Worm (Caenorhabditis elegans) whole organism, L1 larva: ENCODE results near the gene math-39.
"Not testable (repeated sequence)": the region's sequence is repeated elsewhere in the genome, so short reads cannot be mapped to it uniquely, and the experiment has no call there.

Source experiments
- F16B12.6 ChIP-seq: fragments of 150-350 bp; optimal IDR thresholded peaks from 2 replicates; lab custom pipeline; 2014; ENCODE audit warnings: missing biosample characterization, missing genetic modification characterization
- alr-1 ChIP-seq: fragments of 200-800 bp; sonication (Bioruptor generic); optimal IDR thresholded peaks from 2 replicates; lab custom pipeline; 2018; ENCODE audit warnings: borderline replicate concordance, mild to moderate bottlenecking, missing genetic modification characterization, missing compliant biosample characterization
- ama-1 ChIP-seq: fragments of 150-350 bp; optimal IDR thresholded peaks from 2 replicates; lab custom pipeline; 2014
- ceh-82 ChIP-seq, 3 experiments: fragments of 150-350 bp in 1 of 3; sonication (generic microtip) in 2 of 3; optimal IDR thresholded peaks; 2 replicates each; lab custom pipeline; 2014 to 2017; ENCODE audit warnings: missing biosample characterization in 3 of 3, missing genetic modification characterization in 3 of 3
- dpl-1 ChIP-seq, 3 experiments: fragments of 150-350 bp in 2 of 3; sonication (generic microtip) in 1 of 3; optimal IDR thresholded peaks; 2 replicates each; lab custom pipeline; 2014 to 2017; ENCODE audit warnings: missing biosample characterization in 3 of 3, missing genetic modification characterization in 3 of 3, missing genetic modification reagents in 3 of 3
- elt-2 ChIP-seq: sonication (generic microtip); optimal IDR thresholded peaks from 2 replicates; lab custom pipeline; 2016; ENCODE audit warnings: missing genetic modification characterization, mild to moderate bottlenecking, inconsistent platforms, missing compliant biosample characterization, missing genetic modification reagents
- fos-1 ChIP-seq: fragments of 150-350 bp; optimal IDR thresholded peaks from 2 replicates; lab custom pipeline; 2014; ENCODE audit warnings: missing biosample characterization, missing genetic modification characterization
- irx-1 ChIP-seq: sonication (generic microtip); optimal IDR thresholded peaks from 2 replicates; lab custom pipeline; 2016; ENCODE audit warnings: missing genetic modification characterization, missing compliant biosample characterization
- nhr-76 ChIP-seq: sonication (generic microtip); optimal IDR thresholded peaks from 2 replicates; lab custom pipeline; 2017; ENCODE audit warnings: missing biosample characterization, missing genetic modification characterization
- rnt-1 ChIP-seq: sonication (generic microtip); optimal IDR thresholded peaks from 2 replicates; lab custom pipeline; 2016; ENCODE audit warnings: mild to moderate bottlenecking, missing genetic modification characterization, moderate library complexity, missing compliant biosample characterization
- snpc-4 ChIP-seq: fragments of 150-350 bp; optimal IDR thresholded peaks from 2 replicates; lab custom pipeline; 2014; ENCODE audit warnings: missing biosample characterization, missing genetic modification characterization
- sptf-1 ChIP-seq: fragments of 150-350 bp; optimal IDR thresholded peaks from 2 replicates; lab custom pipeline; 2014; ENCODE audit warnings: missing biosample characterization, missing genetic modification characterization
- unc-130 ChIP-seq: fragments of 150-350 bp; optimal IDR thresholded peaks from 2 replicates; lab custom pipeline; 2017; ENCODE audit warnings: missing biosample characterization, missing genetic modification characterization, inconsistent platforms
- unc-62 ChIP-seq: fragments of 150-350 bp; optimal IDR thresholded peaks from 2 replicates; lab custom pipeline; 2014; ENCODE audit warnings: missing biosample characterization, missing genetic modification reagents, missing genetic modification characterization

DNA sequence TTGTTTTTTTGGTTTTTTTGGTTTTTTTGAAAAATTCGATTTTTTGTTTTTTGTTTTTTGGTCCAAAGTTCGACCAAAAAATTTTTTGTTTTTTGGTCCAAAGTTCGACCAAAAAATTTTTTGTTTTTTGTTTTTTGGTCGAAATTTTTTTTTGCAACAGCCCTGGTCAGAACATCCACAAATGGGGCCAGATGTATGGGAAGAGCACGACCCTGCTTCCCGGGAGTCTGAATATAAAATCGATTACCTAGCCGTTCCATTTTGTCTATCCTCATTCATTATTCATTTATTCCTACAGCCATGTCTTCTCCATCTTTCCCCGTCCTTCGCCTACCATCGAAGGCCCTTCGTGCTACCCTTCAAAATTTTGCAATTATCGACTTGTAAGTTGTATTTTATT is 22.0 kb downstream of the math-39 start, which contains the start of gene fbxb-95:
- TF ChIP-seq ama-1 (lab: Kevin White, UChicago); sptf-1; unc-130 (tag; lab: Kevin White, UChicago); F16B12.6 (tag; lab: Kevin White, UChicago); alr-1 (tag; lab: Kevin White, UChicago); dpl-1 (GFP tag; optimal IDR thresholded peaks at IDR 0.05; lab: Kevin White, UChicago); rnt-1 (tag; lab: Kevin White, UChicago); fos-1; ceh-82 (tag; optimal IDR thresholded peaks at IDR 0.05; lab: Kevin White, UChicago); snpc-4 (tag; lab: Kevin White, UChicago); elt-2 (tag; lab: Kevin White, UChicago); unc-62 (GFP tag; lab: Kevin White, UChicago); irx-1 (tag; lab: Kevin White, UChicago); nhr-76 (tag; lab: Kevin White, UChicago): not testable (repeated sequence)
